Fruit fly (Drosophila melanogaster): ENCODE results near the gene qin.
A peak's percentile ranks its signal among the peaks of the same experiment; 100 is the strongest.

qin gene

dm6 chr3R:18669812-18670211, 79.0 kb downstream of the qin start (continued):
- TF ChIP-seq CG8290 (GFP tag; optimal IDR thresholded peaks at IDR 0.05) = no peak
- TF ChIP-seq CG8290 (tag; optimal IDR thresholded peaks at IDR 0.05) = no peak
- TF ChIP-seq CG6813 (GFP tag; optimal IDR thresholded peaks at IDR 0.05) = no peak
- no peak for TF ChIP-seq ewg (GFP tag; optimal IDR thresholded peaks at IDR 0.05)
- TF ChIP-seq CG32767 (GFP tag; IDR thresholded peaks at IDR 0.05) = no peak
- no peak for TF ChIP-seq Taf1 (GFP tag; IDR thresholded peaks at IDR 0.05)
- TF ChIP-seq B-H1 (GFP tag; IDR thresholded peaks at IDR 0.05) = no peak
- peak; percentile 82 for TF ChIP-seq Drgx (GFP tag; IDR thresholded peaks at IDR 0.05)
- no peak for TF ChIP-seq Atf3 (GFP tag; optimal IDR thresholded peaks at IDR 0.05)
- peak; percentile 89 for TF ChIP-seq grau (tag; optimal IDR thresholded peaks at IDR 0.05)
- no peak for TF ChIP-seq ase (GFP tag; IDR thresholded peaks at IDR 0.05)
- TF ChIP-seq CG10431 (GFP tag; optimal IDR thresholded peaks at IDR 0.05) = no peak
- TF ChIP-seq CG17359 (tag; optimal IDR thresholded peaks at IDR 0.05) = peak; percentile 6
- no peak for TF ChIP-seq lov (optimal IDR thresholded peaks at IDR 0.05)
- no peak for TF ChIP-seq lov (GFP tag; IDR thresholded peaks at IDR 0.05)
- no peak for TF ChIP-seq CG10654 (GFP tag; optimal IDR thresholded peaks at IDR 0.05)
- TF ChIP-seq CoRest (tag; optimal IDR thresholded peaks at IDR 0.05) = peak; percentile 33
- TF ChIP-seq CG13296 (GFP tag; optimal IDR thresholded peaks at IDR 0.05) = no peak
- TF ChIP-seq CTCF (GFP tag; optimal IDR thresholded peaks at IDR 0.05) = no peak
- TF ChIP-seq CG1832 (GFP tag; optimal IDR thresholded peaks at IDR 0.05) = no peak
- peak; percentile 40 for TF ChIP-seq CG2120 (GFP tag; optimal IDR thresholded peaks at IDR 0.05)
- no peak for TF ChIP-seq CG9876 (GFP tag; optimal IDR thresholded peaks at IDR 0.05)
- TF ChIP-seq lmd (GFP tag; IDR thresholded peaks at IDR 0.05) = peak; percentile 34; the same call in 1 of the 2 replicates
- TF ChIP-seq mam (GFP tag; optimal IDR thresholded peaks at IDR 0.05) = peak; percentile 20
- no peak for TF ChIP-seq nerfin-2 (GFP tag; IDR thresholded peaks at IDR 0.05; ENCODE audit: partially characterized antibody)
- no peak for TF ChIP-seq odd (GFP tag; optimal IDR thresholded peaks at IDR 0.05)
- TF ChIP-seq CG10321 (GFP tag; IDR thresholded peaks at IDR 0.05) = no peak
- TF ChIP-seq CG10979 (tag; optimal IDR thresholded peaks at IDR 0.05) = peak; percentile 2
- no peak for TF ChIP-seq Tbp (GFP tag; optimal IDR thresholded peaks at IDR 0.05)
- no peak for TF ChIP-seq stwl (tag; optimal IDR thresholded peaks at IDR 0.05)
- no peak for TF ChIP-seq NFAT (GFP tag; IDR thresholded peaks at IDR 0.05)
- TF ChIP-seq knrl (GFP tag; IDR thresholded peaks at IDR 0.05; ENCODE audit: partially characterized antibody) = no peak
- TF ChIP-seq schlank (tag; optimal IDR thresholded peaks at IDR 0.05) = no peak
- no peak for TF ChIP-seq CG1233 (GFP tag; optimal IDR thresholded peaks at IDR 0.05)
- TF ChIP-seq sna (GFP tag; IDR thresholded peaks at IDR 0.05; ENCODE audit: partially characterized antibody) = no peak
- no peak for TF ChIP-seq tup (GFP tag; optimal IDR thresholded peaks at IDR 0.05)
- no peak for TF ChIP-seq CG11456 (GFP tag; IDR thresholded peaks at IDR 0.05)
- no peak for TF ChIP-seq CG8765 (GFP tag; IDR thresholded peaks at IDR 0.05)
- no peak for TF ChIP-seq Lhr (GFP tag; optimal IDR thresholded peaks at IDR 0.05)
- no peak for TF ChIP-seq CG10267 (tag; optimal IDR thresholded peaks at IDR 0.05)
- TF ChIP-seq run (tag; optimal IDR thresholded peaks at IDR 0.05) = no peak
- no peak for TF ChIP-seq Ets97D (GFP tag; optimal IDR thresholded peaks at IDR 0.05)
- no peak for TF ChIP-seq CG30431 (GFP tag; optimal IDR thresholded peaks at IDR 0.05)
- no peak for TF ChIP-seq Scr (GFP tag; IDR thresholded peaks at IDR 0.05; ENCODE audit: partially characterized antibody)
- peak; percentile 12 for TF ChIP-seq CG16863 (GFP tag; optimal IDR thresholded peaks at IDR 0.05)
- TF ChIP-seq hbn (GFP tag; IDR thresholded peaks at IDR 0.05; ENCODE audit: partially characterized antibody) = no peak
- TF ChIP-seq Sry-β (GFP tag; optimal IDR thresholded peaks at IDR 0.05) = no peak
- no peak for TF ChIP-seq CG18764 (GFP tag; optimal IDR thresholded peaks at IDR 0.05)
- no peak for TF ChIP-seq Rx (GFP tag; IDR thresholded peaks at IDR 0.05)
- peak; percentile 20; the same call in 1 of the 2 replicates for TF ChIP-seq CG3847 (GFP tag; IDR thresholded peaks at IDR 0.05)
- peak; percentile 5 for TF ChIP-seq Blimp-1 (GFP tag; optimal IDR thresholded peaks at IDR 0.05)
- TF ChIP-seq CG12391 (tag; optimal IDR thresholded peaks at IDR 0.05) = no peak
- peak; percentile 12; the same call in 1 of the 2 replicates for TF ChIP-seq Rfx (GFP tag; IDR thresholded peaks at IDR 0.05)

All from whole organism, embryonic.